Worm (Caenorhabditis elegans) whole organism, L2 larva: ENCODE results near the gene clec-251.

Source experiments
- fos-1 ChIP-seq: fragments of 150-350 bp; optimal IDR thresholded peaks from 2 replicates; lab custom pipeline; 2014; ENCODE audit warnings: missing biosample characterization, missing genetic modification characterization
- lin-11 ChIP-seq: fragments of 150-350 bp; sonication (generic microtip); optimal IDR thresholded peaks from 2 replicates; lab custom pipeline; 2014; ENCODE audit warnings: missing biosample characterization, missing genetic modification characterization, inconsistent platforms, mixed read lengths
- lsy-2 ChIP-seq, 2 experiments: fragments of 150-350 bp in 1 of 2; sonication (generic microtip) in 1 of 2; optimal IDR thresholded peaks; 2 replicates each; lab custom pipeline; 2014 to 2017; ENCODE audit warnings: missing biosample characterization in 2 of 2, missing genetic modification characterization in 2 of 2

DNA sequence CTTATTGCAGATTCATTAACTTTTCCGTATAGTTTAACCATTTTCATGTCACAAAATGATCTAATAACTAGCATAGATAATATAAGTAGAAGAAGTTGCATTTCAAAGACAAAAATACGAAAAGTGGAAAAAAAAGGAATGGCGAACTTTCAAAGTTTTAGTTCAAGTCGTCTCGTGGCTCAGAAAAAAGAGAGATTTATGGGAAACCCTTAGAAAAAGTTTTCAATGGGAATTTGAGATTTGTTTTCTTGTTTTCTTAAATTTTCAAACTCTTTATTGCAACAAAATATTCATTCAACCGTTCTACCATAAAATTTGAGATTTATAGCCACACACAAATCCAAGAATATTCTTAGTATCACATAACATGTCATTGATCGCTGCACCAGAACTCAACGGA, 4.7 kb downstream of the clec-251 start, which contains the start of gene clec-250:
- TF ChIP-seq fos-1 (tag; lab: Kevin White, UChicago) (no peak), lin-11 (no peak), lsy-2 (tag; optimal IDR thresholded peaks at IDR 0.05; lab: Kevin White, UChicago) (no peak)
